Worm (Caenorhabditis elegans) whole organism, L1 larva: ENCODE data around the gene pph-4.1.

ENCODE experiments used
- ama-1 ChIP-seq: fragments of 150-350 bp; optimal IDR thresholded peaks from 2 replicates; lab custom pipeline; 2014
- jun-1 ChIP-seq: fragments of 150-350 bp; optimal IDR thresholded peaks from 2 replicates; lab custom pipeline; 2014; ENCODE audit warnings: missing biosample characterization, missing genetic modification reagents, missing genetic modification characterization
- nhr-85 ChIP-seq: sonication (generic microtip); peaks from one replicate; lab custom pipeline; 2016; ENCODE audit warnings: missing genetic modification characterization, inconsistent platforms, missing compliant biosample characterization
- rnt-1 ChIP-seq: sonication (generic microtip); optimal IDR thresholded peaks from 2 replicates; lab custom pipeline; 2016; ENCODE audit warnings: mild to moderate bottlenecking, missing genetic modification characterization, moderate library complexity, missing compliant biosample characterization
- unc-62 ChIP-seq: fragments of 150-350 bp; optimal IDR thresholded peaks from 2 replicates; lab custom pipeline; 2014; ENCODE audit warnings: missing biosample characterization, missing genetic modification reagents, missing genetic modification characterization

ce11 chrIII:12299259-12299658 lies 51.9 kb downstream of the pph-4.1 start:
- TF ChIP-seq jun-1 (tag; lab: Kevin White, UChicago), result no peak
- TF ChIP-seq nhr-85 (tag; lab: Kevin White, UChicago), result no peak
- no peak for TF ChIP-seq ama-1 (lab: Kevin White, UChicago)
- TF ChIP-seq unc-62 (GFP tag; lab: Kevin White, UChicago), result no peak
- no peak for TF ChIP-seq rnt-1 (tag; lab: Kevin White, UChicago)
